Worm (Caenorhabditis elegans) whole organism, midembryonic: ENCODE data around the gene Y57G11A.5.

Experiments
- med-1 ChIP-seq: sonication (generic microtip); optimal IDR thresholded peaks from 2 replicates; lab custom pipeline; 2017; ENCODE audit warnings: missing genetic modification characterization, mild to moderate bottlenecking, missing compliant biosample characterization, antibody characterized with exemption, missing genetic modification reagents; ENCODE audit not compliant: insufficient read depth
- ztf-23 ChIP-seq: fragments of 200-800 bp; sonication (Bioruptor generic); IDR thresholded peaks from 2 replicates; pipeline ENCODE4 v1.3.6; 2022; ENCODE audit warnings: missing genetic modification reagents, missing genetic modification characterization, missing compliant biosample characterization

- no peak for TF ChIP-seq med-1 (GFP tag; lab: Kevin White, UChicago)
- TF ChIP-seq ztf-23 (GFP tag; lab: Robert Waterston, UW), result no peak
Observed at ce11 chrIV:14534967-14535366, 22.7 kb upstream of the Y57G11A.5 start, which contains the start of gene T27E7.4.
